Worm (Caenorhabditis elegans) whole organism, L3 larva: Measurements from ENCODE around the gene K03B4.1.

Experiments used
- R02D3.7 ChIP-seq: fragments of 150-350 bp; optimal IDR thresholded peaks from 2 replicates; lab custom pipeline; 2014; ENCODE audit warnings: missing biosample characterization, missing genetic modification characterization
- ama-1 ChIP-seq: fragments of 150-350 bp; optimal IDR thresholded peaks from 2 replicates; lab custom pipeline; 2018
- ceh-16 ChIP-seq: sonication (generic microtip); optimal IDR thresholded peaks from 2 replicates; lab custom pipeline; 2017; ENCODE audit warnings: missing biosample characterization, missing genetic modification characterization
- ceh-28 ChIP-seq: fragments of 150-350 bp; optimal IDR thresholded peaks from 2 replicates; lab custom pipeline; 2014; ENCODE audit warnings: missing biosample characterization, missing genetic modification reagents, missing genetic modification characterization
- ceh-82 ChIP-seq: fragments of 150-350 bp; optimal IDR thresholded peaks from 2 replicates; lab custom pipeline; 2014; ENCODE audit warnings: missing biosample characterization, missing genetic modification characterization
- ceh-9 ChIP-seq: sonication (generic microtip); optimal IDR thresholded peaks from 2 replicates; lab custom pipeline; 2018; ENCODE audit warnings: missing biosample characterization, missing genetic modification characterization
- daf-12 ChIP-seq: fragments of 150-350 bp; optimal IDR thresholded peaks from 2 replicates; lab custom pipeline; 2014; ENCODE audit warnings: missing biosample characterization, missing genetic modification reagents, missing genetic modification characterization
- egl-27 ChIP-seq: sonication (generic microtip); optimal IDR thresholded peaks from 4 replicates; lab custom pipeline; 2017; ENCODE audit warnings: missing biosample characterization, missing genetic modification reagents, missing genetic modification characterization
- elt-1 ChIP-seq: fragments of 150-350 bp; optimal IDR thresholded peaks from 2 replicates; lab custom pipeline; 2014; ENCODE audit warnings: missing biosample characterization, missing genetic modification characterization
- elt-2 ChIP-seq: sonication (generic microtip); optimal IDR thresholded peaks from 2 replicates; lab custom pipeline; 2016; ENCODE audit warnings: missing genetic modification reagents, mild to moderate bottlenecking, missing genetic modification characterization, missing compliant biosample characterization
- elt-3 ChIP-seq, 3 experiments: fragments of 150-350 bp in 1 of 3; sonication (generic microtip) in 2 of 3; optimal IDR thresholded peaks; 2 replicates in 2 of 3; 4 replicates in 1 of 3; lab custom pipeline; 2014 to 2017; ENCODE audit warnings: missing biosample characterization in 3 of 3, missing genetic modification characterization in 3 of 3
- eor-1 ChIP-seq, 2 experiments: fragments of 150-350 bp; optimal IDR thresholded peaks; 2 replicates each; lab custom pipeline; 2014 to 2018; ENCODE audit warnings: missing biosample characterization in 2 of 2, missing genetic modification characterization in 2 of 2
- fkh-10 ChIP-seq: sonication (generic microtip); optimal IDR thresholded peaks from 2 replicates; lab custom pipeline; 2017; ENCODE audit warnings: missing biosample characterization, missing genetic modification reagents, missing genetic modification characterization
- fkh-2 ChIP-seq: fragments of 150-350 bp; optimal IDR thresholded peaks from 2 replicates; lab custom pipeline; 2014; ENCODE audit warnings: missing biosample characterization, missing genetic modification reagents, missing genetic modification characterization
- fos-1 ChIP-seq: fragments of 150-350 bp; optimal IDR thresholded peaks from 2 replicates; lab custom pipeline; 2014; ENCODE audit warnings: missing biosample characterization, missing genetic modification characterization
- hmg-11 ChIP-seq: sonication (generic microtip); optimal IDR thresholded peaks from 2 replicates; lab custom pipeline; 2016; ENCODE audit warnings: missing genetic modification characterization, missing compliant biosample characterization
- jun-1 ChIP-seq: fragments of 150-350 bp; optimal IDR thresholded peaks from 2 replicates; lab custom pipeline; 2014; ENCODE audit warnings: missing biosample characterization, missing genetic modification reagents, missing genetic modification characterization
- lin-39 ChIP-seq: fragments of 150-350 bp; optimal IDR thresholded peaks from 2 replicates; lab custom pipeline; 2018; ENCODE audit warnings: missing biosample characterization, missing genetic modification reagents, missing genetic modification characterization
- lsy-12 ChIP-seq: sonication (generic microtip); optimal IDR thresholded peaks from 2 replicates; lab custom pipeline; 2016; ENCODE audit warnings: mild to moderate bottlenecking, missing genetic modification characterization, missing compliant biosample characterization
- mml-1 ChIP-seq: fragments of 150-350 bp; sonication (generic microtip); optimal IDR thresholded peaks from 3 replicates; lab custom pipeline; 2014; ENCODE audit warnings: missing biosample characterization, missing genetic modification characterization
- nfya-1 ChIP-seq: sonication (generic microtip); optimal IDR thresholded peaks from 2 replicates; lab custom pipeline; 2017; ENCODE audit warnings: missing genetic modification characterization, mild to moderate bottlenecking, missing compliant biosample characterization, antibody characterized with exemption, moderate library complexity; ENCODE audit not compliant: insufficient read depth
- nhr-23 ChIP-seq: fragments of 150-350 bp; optimal IDR thresholded peaks from 2 replicates; lab custom pipeline; 2014; ENCODE audit warnings: missing biosample characterization, missing genetic modification reagents, missing genetic modification characterization
- nhr-25 ChIP-seq: sonication (generic microtip); optimal IDR thresholded peaks from 2 replicates; lab custom pipeline; 2017; ENCODE audit warnings: missing biosample characterization, missing genetic modification characterization
- nhr-28 ChIP-seq: fragments of 150-350 bp; optimal IDR thresholded peaks from 2 replicates; lab custom pipeline; 2014; ENCODE audit warnings: missing biosample characterization, missing genetic modification characterization
- nhr-67 ChIP-seq: fragments of 150-350 bp; optimal IDR thresholded peaks from 2 replicates; lab custom pipeline; 2014; ENCODE audit warnings: missing biosample characterization, missing genetic modification characterization
- nhr-77 ChIP-seq: fragments of 150-350 bp; optimal IDR thresholded peaks from 2 replicates; lab custom pipeline; 2014; ENCODE audit warnings: missing biosample characterization, missing genetic modification characterization
- sea-2 ChIP-seq: fragments of 150-350 bp; sonication (generic microtip); optimal IDR thresholded peaks from 4 replicates; lab custom pipeline; 2014; ENCODE audit warnings: missing biosample characterization, missing genetic modification reagents, missing genetic modification characterization
- skn-1 ChIP-seq: fragments of 150-350 bp; optimal IDR thresholded peaks from 2 replicates; lab custom pipeline; 2014; ENCODE audit warnings: missing biosample characterization, missing genetic modification characterization
- unc-39 ChIP-seq: sonication (generic microtip); optimal IDR thresholded peaks from 4 replicates; lab custom pipeline; 2017; ENCODE audit warnings: missing biosample characterization, missing genetic modification characterization
- unc-62 ChIP-seq: fragments of 150-350 bp; sonication (generic microtip); optimal IDR thresholded peaks from 4 replicates; lab custom pipeline; 2014; ENCODE audit warnings: missing biosample characterization, missing genetic modification reagents, missing genetic modification characterization
- zag-1 ChIP-seq: fragments of 150-350 bp; optimal IDR thresholded peaks from 2 replicates; lab custom pipeline; 2014; ENCODE audit warnings: missing biosample characterization, missing genetic modification characterization
- ztf-4 ChIP-seq: fragments of 150-350 bp; optimal IDR thresholded peaks from 2 replicates; lab custom pipeline; 2014; ENCODE audit warnings: missing biosample characterization, missing genetic modification characterization

The K03B4.1 gene

DNA sequence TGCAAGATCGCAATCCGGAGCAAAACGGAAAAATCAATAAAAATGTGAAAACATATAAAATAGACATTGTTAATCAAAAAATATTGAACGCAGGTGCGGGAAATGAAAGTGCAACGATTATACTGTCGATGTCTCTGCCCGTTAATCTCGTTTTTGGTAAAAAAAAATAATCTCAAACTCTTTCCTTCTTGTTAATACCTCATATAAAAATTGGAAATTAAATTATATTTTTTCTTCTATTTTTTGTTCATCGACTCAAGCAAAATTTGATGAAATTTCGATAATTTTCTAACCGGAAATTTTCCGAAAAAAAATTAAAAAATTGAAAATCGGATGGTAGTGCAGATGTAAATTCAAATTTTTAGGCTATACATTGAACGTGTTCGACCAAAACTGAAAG, 16.6 kb upstream of the K03B4.1 start, which contains the start of gene K03B4.9:
Gene K03B4.9, minus strand, starts transcription at position 101 of the 400 bp plus-strand sequence.
- TF ChIP-seq skn-1 (tag; lab: Kevin White, UChicago) (no peak), mml-1 (tag; lab: Kevin White, UChicago) (no peak), fos-1 (tag; lab: Kevin White, UChicago) (no peak)

- TF ChIP-seq jun-1 (tag; lab: Kevin White, UChicago) (no peak), lsy-12 (tag; lab: Kevin White, UChicago) (no peak), lin-39 (tag; lab: Kevin White, UChicago) (no peak), nhr-25 (tag; lab: Kevin White, UChicago) (no peak), unc-62 (GFP tag; lab: Kevin White, UChicago) (no peak), skn-1 (tag; lab: Kevin White, UChicago) (no peak), sea-2 (GFP tag; lab: Kevin White, UChicago) (no peak), zag-1 (tag; lab: Kevin White, UChicago) (no peak), elt-3 (tag; optimal IDR thresholded peaks at IDR 0.05; lab: Kevin White, UChicago) (no peak), egl-27 (tag; lab: Kevin White, UChicago) (no peak), nhr-28 (tag; lab: Kevin White, UChicago) (no peak), R02D3.7 (no peak)
Observed at ce11 chrV:4674506-4674905, 14.6 kb upstream of the K03B4.1 start, which contains the start of gene K03B4.8. TSS of gene K03B4.8 (minus strand) at chrV:4674606.

DNA sequence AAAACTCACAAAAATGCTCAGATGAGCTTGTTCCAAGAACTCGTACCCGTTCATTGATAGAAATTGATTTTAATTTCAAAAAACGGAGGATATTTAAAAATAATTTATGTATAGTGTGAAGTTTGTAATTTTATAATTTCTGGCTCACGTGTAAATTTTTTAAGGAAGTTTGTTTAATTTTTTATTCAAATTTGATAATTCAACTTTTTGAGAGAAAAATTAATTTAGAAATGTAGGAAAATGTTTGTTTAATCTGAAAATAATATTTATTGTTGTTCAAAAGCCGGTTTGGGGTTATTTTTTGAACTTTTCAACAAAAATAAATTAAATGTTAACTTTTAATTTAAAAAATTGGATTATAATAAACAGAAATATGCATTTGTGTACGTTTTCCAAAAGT, 13.0 kb upstream of the K03B4.1 start, which contains the start of gene K03B4.6:
Gene K03B4.6, minus strand, starts transcription at position 101 of the 400 bp plus-strand sequence.
- TF ChIP-seq nhr-77 (tag; lab: Kevin White, UChicago) (no peak), fos-1 (tag; lab: Kevin White, UChicago) (no peak), ama-1 (lab: Kevin White, UChicago) (no peak), eor-1 (tag; optimal IDR thresholded peaks at IDR 0.05; lab: Kevin White, UChicago) (no peak), nhr-67 (tag; lab: Kevin White, UChicago) (no peak), elt-2 (tag; lab: Kevin White, UChicago) (no peak), R02D3.7 (no peak), hmg-11 (no peak), mml-1 (tag; lab: Kevin White, UChicago) (no peak), lin-39 (tag; lab: Kevin White, UChicago) (no peak), egl-27 (tag; lab: Kevin White, UChicago) (no peak), jun-1 (tag; lab: Kevin White, UChicago) (no peak), ceh-82 (tag; lab: Kevin White, UChicago) (no peak), ceh-9 (tag; lab: Kevin White, UChicago) (no peak), nhr-23 (tag; lab: Kevin White, UChicago) (no peak)

DNA sequence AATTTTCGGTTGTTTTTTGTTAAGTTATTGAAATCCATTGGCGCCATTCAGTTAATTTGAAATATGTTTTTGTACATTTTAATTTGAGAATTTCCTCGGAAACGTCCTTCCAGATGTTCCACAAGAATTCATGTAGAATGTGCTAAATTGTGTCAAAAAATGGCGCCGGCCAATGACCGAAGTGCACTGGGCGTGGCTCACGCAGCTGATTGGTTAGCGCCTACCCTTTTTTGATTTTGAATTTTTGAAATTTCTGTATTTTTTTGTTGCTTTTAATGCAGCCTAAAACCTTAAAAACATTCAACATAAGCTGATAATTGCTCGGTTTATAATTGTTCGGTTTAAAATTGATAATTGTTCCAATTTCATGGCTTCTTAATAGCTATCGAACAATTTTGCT, 12.3 kb upstream of the K03B4.1 start:
- TF ChIP-seq nfya-1 (tag; lab: Kevin White, UChicago), result peak; percentile 70
- TF ChIP-seq ceh-28 (tag; lab: Kevin White, UChicago), result no peak
- TF ChIP-seq, all 47 proteins: peak for 1

DNA sequence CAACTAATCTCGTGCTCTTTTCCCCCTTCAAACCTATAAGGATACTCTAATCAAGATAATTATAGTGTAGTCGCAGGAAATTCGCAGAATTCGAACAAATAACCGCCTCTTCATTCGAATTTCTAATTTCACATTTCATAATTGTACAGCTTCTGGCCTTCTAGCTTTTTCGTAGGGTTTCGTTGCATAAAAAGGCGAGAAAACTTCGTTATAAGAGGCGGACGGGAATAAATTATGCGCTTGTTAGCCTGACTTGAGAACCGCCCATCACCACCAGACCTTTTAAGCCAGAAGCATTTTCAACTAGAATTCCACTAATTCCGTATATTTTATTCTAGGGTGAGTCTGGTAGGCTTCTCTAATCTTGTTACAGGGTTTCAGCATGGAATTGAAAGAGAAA, 7.5 kb upstream of the K03B4.1 start, which contains the start of gene K03B4.4:
Gene K03B4.4, plus strand, starts transcription at position 301 of the 400 bp plus-strand sequence.
- no peak for TF ChIP-seq egl-27 (tag; lab: Kevin White, UChicago)
- TF ChIP-seq nhr-23 (tag; lab: Kevin White, UChicago), result no peak
- TF ChIP-seq fkh-10 (GFP tag; lab: Kevin White, UChicago), result no peak
- TF ChIP-seq daf-12 (tag; lab: Kevin White, UChicago), result no peak
- TF ChIP-seq lin-39 (tag; lab: Kevin White, UChicago), result no peak
- no peak for TF ChIP-seq nfya-1 (tag; lab: Kevin White, UChicago)
- no peak for TF ChIP-seq unc-62 (GFP tag; lab: Kevin White, UChicago)
- no peak for TF ChIP-seq elt-3 (tag; optimal IDR thresholded peaks at IDR 0.05; lab: Kevin White, UChicago)
- TF ChIP-seq ceh-16, result no peak
- TF ChIP-seq unc-39 (tag; lab: Kevin White, UChicago), result no peak
- no peak for TF ChIP-seq ztf-4
- TF ChIP-seq skn-1 (tag; lab: Kevin White, UChicago), result no peak
- no peak for TF ChIP-seq fkh-2 (tag; lab: Kevin White, UChicago)
- no peak for TF ChIP-seq elt-1 (tag; lab: Kevin White, UChicago)
